Worm (Caenorhabditis elegans) whole organism, late embryonic: ENCODE measurements around the gene ints-7.

Source experiments
- C08G9.2 ChIP-seq: sonication (generic microtip); optimal IDR thresholded peaks from 2 replicates; lab custom pipeline; 2016; ENCODE audit warnings: mild to moderate bottlenecking, missing genetic modification characterization, moderate library complexity, missing compliant biosample characterization
- F13H6.1 ChIP-seq: sonication (generic microtip); optimal IDR thresholded peaks from 2 replicates; lab custom pipeline; 2016; ENCODE audit warnings: missing genetic modification characterization, missing compliant biosample characterization
- K02D7.2 ChIP-seq: sonication (generic microtip); optimal IDR thresholded peaks from 2 replicates; lab custom pipeline; 2017; ENCODE audit warnings: mild to moderate bottlenecking, missing genetic modification characterization, missing compliant biosample characterization
- ahr-1 ChIP-seq: sonication (generic microtip); optimal IDR thresholded peaks from 2 replicates; lab custom pipeline; 2016; ENCODE audit warnings: missing genetic modification characterization, missing compliant biosample characterization
- ama-1 ChIP-seq: fragments of 150-350 bp; optimal IDR thresholded peaks from 2 replicates; lab custom pipeline; 2014
- ceh-14 ChIP-seq: sonication (generic microtip); optimal IDR thresholded peaks from 2 replicates; lab custom pipeline; 2016; ENCODE audit warnings: missing genotype, missing genetic modification characterization, missing compliant biosample characterization
- ceh-19 ChIP-seq: fragments of 200-800 bp; sonication (Bioruptor generic); optimal IDR thresholded peaks from 2 replicates; lab custom pipeline; 2018; ENCODE audit warnings: mild to moderate bottlenecking, missing genetic modification characterization, missing compliant biosample characterization
- ceh-2 ChIP-seq: sonication (generic microtip); optimal IDR thresholded peaks from 2 replicates; lab custom pipeline; 2016; ENCODE audit warnings: missing genotype, missing genetic modification characterization, missing compliant biosample characterization
- ceh-22 ChIP-seq: sonication (generic microtip); optimal IDR thresholded peaks from 2 replicates; lab custom pipeline; 2017; ENCODE audit warnings: missing biosample characterization, missing genetic modification characterization
- ceh-30 ChIP-seq: fragments of 150-350 bp; optimal IDR thresholded peaks from 2 replicates; lab custom pipeline; 2014; ENCODE audit warnings: missing biosample characterization, missing genetic modification characterization
- ceh-31 ChIP-seq: sonication (generic microtip); optimal IDR thresholded peaks from 2 replicates; lab custom pipeline; 2016; ENCODE audit warnings: missing genetic modification characterization, missing compliant biosample characterization
- ceh-34 ChIP-seq: sonication (generic microtip); optimal IDR thresholded peaks from 2 replicates; lab custom pipeline; 2016; ENCODE audit warnings: mild to moderate bottlenecking, missing genetic modification characterization, missing compliant biosample characterization
- ceh-45 ChIP-seq: fragments of 200-800 bp; sonication (Bioruptor generic); IDR thresholded peaks from 2 replicates; pipeline ENCODE4 v1.3.6; 2022; ENCODE audit warnings: missing genetic modification reagents, missing genetic modification characterization, missing compliant biosample characterization
- ceh-6 ChIP-seq: fragments of 200-800 bp; sonication (Bioruptor generic); optimal IDR thresholded peaks from 2 replicates; lab custom pipeline; 2018; ENCODE audit warnings: mild to moderate bottlenecking, missing genetic modification characterization, missing compliant biosample characterization
- ceh-9 ChIP-seq: sonication (generic microtip); optimal IDR thresholded peaks from 2 replicates; lab custom pipeline; 2016; ENCODE audit warnings: mild to moderate bottlenecking, missing genetic modification characterization, inconsistent platforms, missing compliant biosample characterization
- dmd-4 ChIP-seq: sonication (generic microtip); optimal IDR thresholded peaks from 2 replicates; lab custom pipeline; 2016; ENCODE audit warnings: borderline replicate concordance, missing genetic modification characterization, missing compliant biosample characterization
- dve-1 ChIP-seq: sonication (generic microtip); optimal IDR thresholded peaks from 2 replicates; lab custom pipeline; 2017; ENCODE audit warnings: antibody characterized with exemption, mild to moderate bottlenecking, missing genetic modification characterization, missing compliant biosample characterization
- elt-4 ChIP-seq: sonication (generic microtip); optimal IDR thresholded peaks from 2 replicates; lab custom pipeline; 2016; ENCODE audit warnings: missing genetic modification characterization, missing compliant biosample characterization
- ets-4 ChIP-seq: sonication (generic microtip); optimal IDR thresholded peaks from 2 replicates; lab custom pipeline; 2016; ENCODE audit warnings: missing genetic modification characterization, missing compliant biosample characterization
- eyg-1 ChIP-seq: sonication (generic microtip); optimal IDR thresholded peaks from 2 replicates; lab custom pipeline; 2016; ENCODE audit warnings: missing genotype, missing genetic modification characterization, missing compliant biosample characterization
- fax-1 ChIP-seq: sonication (generic microtip); optimal IDR thresholded peaks from 2 replicates; lab custom pipeline; 2016; ENCODE audit warnings: missing genotype, missing genetic modification characterization, missing compliant biosample characterization
- fkh-10 ChIP-seq: fragments of 150-350 bp; optimal IDR thresholded peaks from 2 replicates; lab custom pipeline; 2014; ENCODE audit warnings: missing biosample characterization, missing genetic modification reagents, missing genetic modification characterization
- hlh-15 ChIP-seq: sonication (generic microtip); optimal IDR thresholded peaks from 2 replicates; lab custom pipeline; 2016; ENCODE audit warnings: missing genetic modification characterization, missing compliant biosample characterization
- hlh-30 ChIP-seq: sonication (generic microtip); optimal IDR thresholded peaks from 2 replicates; lab custom pipeline; 2017; ENCODE audit warnings: antibody characterized with exemption, missing genetic modification characterization, missing compliant biosample characterization; ENCODE audit not compliant: insufficient read depth
- hlh-6 ChIP-seq: sonication (generic microtip); optimal IDR thresholded peaks from 2 replicates; lab custom pipeline; 2016; ENCODE audit warnings: missing genotype, missing genetic modification characterization, missing compliant biosample characterization
- hlh-8 ChIP-seq: sonication (generic microtip); optimal IDR thresholded peaks from 2 replicates; lab custom pipeline; 2016; ENCODE audit warnings: missing genotype, missing genetic modification characterization, missing compliant biosample characterization
- lim-6 ChIP-seq: sonication (generic microtip); optimal IDR thresholded peaks from 2 replicates; lab custom pipeline; 2016; ENCODE audit warnings: missing genetic modification characterization, missing compliant biosample characterization
- madf-2 ChIP-seq: sonication (generic microtip); optimal IDR thresholded peaks from 2 replicates; lab custom pipeline; 2017; ENCODE audit warnings: missing genetic modification characterization, missing compliant biosample characterization
- mec-3 ChIP-seq: sonication (generic microtip); optimal IDR thresholded peaks from 2 replicates; lab custom pipeline; 2016; ENCODE audit warnings: borderline replicate concordance, missing genetic modification characterization, missing compliant biosample characterization
- nfya-1 ChIP-seq: sonication (generic microtip); optimal IDR thresholded peaks from 2 replicates; lab custom pipeline; 2017; ENCODE audit warnings: missing genetic modification characterization, mild to moderate bottlenecking, missing compliant biosample characterization, antibody characterized with exemption, moderate library complexity
- nhr-11 ChIP-seq: fragments of 150-350 bp; optimal IDR thresholded peaks from 2 replicates; lab custom pipeline; 2014; ENCODE audit warnings: missing biosample characterization, missing genetic modification characterization
- nhr-232 ChIP-seq: sonication (generic microtip); optimal IDR thresholded peaks from 2 replicates; lab custom pipeline; 2016; ENCODE audit warnings: missing genetic modification characterization, missing compliant biosample characterization
- npax-4 ChIP-seq: sonication (generic microtip); optimal IDR thresholded peaks from 2 replicates; lab custom pipeline; 2016; ENCODE audit warnings: missing genetic modification characterization, missing compliant biosample characterization
- pag-3 ChIP-seq: sonication (generic microtip); optimal IDR thresholded peaks from 2 replicates; lab custom pipeline; 2016; ENCODE audit warnings: missing compliant biosample characterization, missing genetic modification characterization, borderline replicate concordance
- pax-1 ChIP-seq: fragments of 150-350 bp; optimal IDR thresholded peaks from 2 replicates; lab custom pipeline; 2014; ENCODE audit warnings: missing biosample characterization, missing genetic modification characterization
- pha-4 ChIP-seq: fragments of 150-350 bp; optimal IDR thresholded peaks from 2 replicates; lab custom pipeline; 2018; ENCODE audit warnings: missing biosample characterization, missing genetic modification reagents, missing genetic modification characterization
- pqm-1 ChIP-seq: sonication (generic microtip); optimal IDR thresholded peaks from 2 replicates; lab custom pipeline; 2016; ENCODE audit warnings: missing genetic modification characterization, missing compliant biosample characterization
- pros-1 ChIP-seq: fragments of 150-350 bp; optimal IDR thresholded peaks from 2 replicates; lab custom pipeline; 2014; ENCODE audit warnings: missing biosample characterization, missing genetic modification reagents, missing genetic modification characterization
- ref-2 ChIP-seq: sonication (generic microtip); optimal IDR thresholded peaks from 2 replicates; lab custom pipeline; 2016; ENCODE audit warnings: missing genetic modification characterization, missing compliant biosample characterization
- rnt-1 ChIP-seq: sonication (generic microtip); optimal IDR thresholded peaks from 2 replicates; lab custom pipeline; 2016; ENCODE audit warnings: missing genetic modification characterization, missing compliant biosample characterization
- sdc-2 ChIP-seq: sonication (generic microtip); optimal IDR thresholded peaks from 2 replicates; lab custom pipeline; 2016; ENCODE audit warnings: missing genotype, missing genetic modification characterization, missing compliant biosample characterization
- sox-2 ChIP-seq: fragments of 200-800 bp; sonication (Bioruptor generic); IDR thresholded peaks from 2 replicates; pipeline ENCODE4 v1.3.6; 2022; ENCODE audit warnings: missing genetic modification reagents, missing genetic modification characterization, missing compliant biosample characterization
- sox-4 ChIP-seq: sonication (generic microtip); optimal IDR thresholded peaks from 2 replicates; lab custom pipeline; 2017; ENCODE audit warnings: mild to moderate bottlenecking, missing genetic modification characterization, inconsistent platforms, missing compliant biosample characterization
- tbx-2 ChIP-seq: sonication (generic microtip); optimal IDR thresholded peaks from 2 replicates; lab custom pipeline; 2016; ENCODE audit warnings: missing genetic modification characterization, missing compliant biosample characterization
- tbx-7 ChIP-seq: sonication (generic microtip); optimal IDR thresholded peaks from 2 replicates; lab custom pipeline; 2016; ENCODE audit warnings: missing genotype, missing genetic modification characterization, missing compliant biosample characterization
- unc-42 ChIP-seq: sonication (generic microtip); optimal IDR thresholded peaks from 2 replicates; lab custom pipeline; 2016; ENCODE audit warnings: missing genotype, missing genetic modification characterization, missing compliant biosample characterization
- unc-55 ChIP-seq: sonication (generic microtip); optimal IDR thresholded peaks from 2 replicates; lab custom pipeline; 2017; ENCODE audit warnings: missing biosample characterization, missing genetic modification reagents, missing genetic modification characterization
- zip-5 ChIP-seq: sonication (generic microtip); optimal IDR thresholded peaks from 2 replicates; lab custom pipeline; 2016; ENCODE audit warnings: missing genetic modification characterization, missing compliant biosample characterization
- ztf-16 ChIP-seq: sonication (generic microtip); optimal IDR thresholded peaks from 2 replicates; lab custom pipeline; 2017; ENCODE audit warnings: missing genetic modification characterization, missing compliant biosample characterization

The ints-7 gene

DNA sequence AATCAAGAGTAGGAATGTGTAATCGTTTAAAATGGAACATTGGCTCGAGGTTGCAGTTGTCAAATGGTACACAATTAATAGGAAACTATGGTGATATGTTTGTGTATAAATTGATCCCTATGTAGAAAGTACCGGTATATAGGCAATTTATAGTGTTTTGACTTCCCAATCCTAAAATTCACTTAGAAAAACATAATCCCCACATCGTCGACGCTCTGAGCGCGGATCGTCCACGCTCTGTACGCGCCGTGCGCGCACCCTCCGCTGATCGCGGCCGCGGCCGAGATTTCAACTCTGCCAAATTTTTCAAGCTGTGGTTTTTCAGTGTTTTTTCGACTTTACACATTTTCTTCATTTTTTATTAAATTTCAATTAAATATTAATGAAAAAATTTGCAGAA lies 26.3 kb upstream of the ints-7 start, which contains the start of gene F54D5.17:
Gene F54D5.17 (plus strand): TSS at position 301 of the 400 bp plus-strand sequence.
- no peak for TF ChIP-seq sox-2 (GFP tag; lab: Robert Waterston, UW)
- no peak for TF ChIP-seq lim-6 (tag; lab: Kevin White, UChicago)
- no peak for TF ChIP-seq pqm-1 (tag; lab: Kevin White, UChicago)

- TF ChIP-seq ceh-30 (no peak), hlh-30 (tag; lab: Kevin White, UChicago) (no peak), eyg-1 (tag; lab: Kevin White, UChicago) (no peak), fkh-10 (GFP tag; lab: Kevin White, UChicago) (no peak), ztf-16 (tag; lab: Kevin White, UChicago) (no peak), hlh-15 (no peak), ahr-1 (no peak), npax-4 (tag; lab: Kevin White, UChicago) (no peak), madf-2 (tag; lab: Kevin White, UChicago) (no peak), nhr-11 (tag; lab: Kevin White, UChicago) (no peak), unc-55 (GFP tag; lab: Kevin White, UChicago) (no peak), mec-3 (tag; lab: Kevin White, UChicago) (no peak), sox-4 (tag; lab: Kevin White, UChicago) (no peak), hlh-6 (tag; lab: Kevin White, UChicago) (no peak), ceh-2 (tag; lab: Kevin White, UChicago) (no peak)
Observed at ce11 chrII:11564127-11564526, 18.5 kb upstream of the ints-7 start, which contains the start of gene F54D5.15. F54D5.15 (minus strand) TSS chrII:11564227.

DNA sequence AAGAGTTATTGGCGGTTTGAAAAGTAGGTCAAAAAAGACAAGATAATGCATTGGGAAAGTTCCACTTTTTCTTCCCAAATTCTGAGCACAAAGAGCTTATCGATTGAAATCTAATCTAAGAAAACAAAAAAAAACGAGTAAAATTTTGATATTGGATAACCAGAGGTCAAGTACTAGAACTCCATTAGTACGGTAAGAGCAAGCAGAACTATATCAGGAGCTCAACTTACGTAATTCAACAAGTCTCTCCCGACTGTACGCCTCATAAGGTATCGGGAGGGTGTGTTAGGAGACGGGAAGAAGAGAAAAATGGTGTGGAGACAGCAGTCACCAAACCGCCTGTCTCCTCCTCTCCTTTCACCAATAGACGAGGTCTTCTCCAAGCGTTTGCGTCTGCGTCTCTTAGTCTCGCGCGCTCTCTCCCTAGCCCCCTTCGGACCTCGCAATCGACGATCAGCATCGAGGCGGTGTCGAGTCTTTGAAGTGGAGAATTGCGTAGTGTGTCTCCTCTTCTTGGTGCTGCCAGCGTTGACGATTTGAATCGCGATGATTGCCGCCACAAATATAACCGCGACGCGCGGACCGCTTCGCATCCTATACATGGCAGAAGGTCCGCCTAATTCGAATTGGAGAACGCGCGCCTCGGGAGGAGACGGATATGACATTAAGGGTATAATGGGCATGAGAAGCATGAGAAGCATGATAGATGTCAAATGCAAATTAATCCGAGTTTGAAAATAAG lies 15.5 kb upstream of the ints-7 start, which contains the start of gene F54D5.5:
Gene F54D5.5 (minus strand): TSS at position 51 of the 742 bp plus-strand sequence.
- no peak for TF ChIP-seq npax-4 (tag; lab: Kevin White, UChicago)
- TF ChIP-seq ceh-31 = peak; percentile 89
- TF ChIP-seq elt-4 (tag; lab: Kevin White, UChicago) = no peak
- peak; percentile 34 for TF ChIP-seq sdc-2 (tag; lab: Kevin White, UChicago)
- TF ChIP-seq nhr-232 (tag; lab: Kevin White, UChicago) = no peak
- no peak for TF ChIP-seq C08G9.2 (tag; lab: Kevin White, UChicago)
- TF ChIP-seq zip-5 (tag; lab: Kevin White, UChicago) = no peak
- no peak for TF ChIP-seq ceh-19 (GFP tag; lab: Kevin White, UChicago)
- TF ChIP-seq fax-1 (tag; lab: Kevin White, UChicago) = no peak
- peak; percentile 82 for TF ChIP-seq nfya-1
- TF ChIP-seq ceh-6 (GFP tag; lab: Kevin White, UChicago) = no peak
- TF ChIP-seq F13H6.1 (tag; lab: Kevin White, UChicago) = no peak
- TF ChIP-seq ets-4 (tag; lab: Kevin White, UChicago) = no peak
- peak; percentile 87 for TF ChIP-seq unc-42
- TF ChIP-seq ceh-9 = no peak
- TF ChIP-seq ref-2 (tag; lab: Kevin White, UChicago) = peak; percentile 66
- no peak for TF ChIP-seq ceh-45 (GFP tag; lab: Robert Waterston, UW)
- TF ChIP-seq hlh-30 (tag; lab: Kevin White, UChicago) = peak; percentile 59
- peak; percentile 17 for TF ChIP-seq pros-1 (tag; lab: Kevin White, UChicago)
- no peak for TF ChIP-seq eyg-1 (tag; lab: Kevin White, UChicago)
- TF ChIP-seq hlh-8 (tag; lab: Kevin White, UChicago) = no peak
- TF ChIP-seq pha-4 = no peak
- TF ChIP-seq ama-1 (lab: Kevin White, UChicago) = no peak
- TF ChIP-seq K02D7.2 (tag; lab: Kevin White, UChicago) = no peak
- TF ChIP-seq dmd-4 (tag; lab: Kevin White, UChicago) = peak; percentile 33
- no peak for TF ChIP-seq unc-55 (GFP tag; lab: Kevin White, UChicago)
- TF ChIP-seq ceh-2 (tag; lab: Kevin White, UChicago) = no peak
- peak; percentile 68 for TF ChIP-seq ceh-34 (tag; lab: Kevin White, UChicago)
- peak; percentile 58 for TF ChIP-seq rnt-1
- TF ChIP-seq pax-1 (tag; lab: Kevin White, UChicago) = no peak
- peak; percentile 9 for TF ChIP-seq tbx-7 (tag; lab: Kevin White, UChicago)
- peak; percentile 77 for TF ChIP-seq tbx-2 (tag; lab: Kevin White, UChicago)
- TF ChIP-seq pag-3 = no peak
- peak; percentile 76 for TF ChIP-seq ceh-14 (tag; lab: Kevin White, UChicago)
- TF ChIP-seq dve-1 = no peak
- TF ChIP-seq ceh-22 (tag; lab: Kevin White, UChicago) = no peak
